Worm (Caenorhabditis elegans) whole organism, mixed stage, embryonic: Measurements from ENCODE around the gene C24H11.1.

ENCODE experiments used
- M03D4.4 ChIP-seq: sonication (generic microtip); optimal IDR thresholded peaks from 2 replicates; lab custom pipeline; 2017; ENCODE audit warnings: mild to moderate bottlenecking, missing genetic modification characterization, missing compliant biosample characterization
- bed-3 ChIP-seq: fragments of 200-800 bp; sonication (Bioruptor generic); optimal IDR thresholded peaks from 3 replicates; lab custom pipeline; 2018; ENCODE audit warnings: mild to moderate bottlenecking, missing genetic modification characterization, moderate library complexity, missing compliant biosample characterization
- blmp-1 ChIP-seq: fragments of 150-350 bp; optimal IDR thresholded peaks from 2 replicates; lab custom pipeline; 2014; ENCODE audit warnings: missing biosample characterization, missing genetic modification characterization
- ceh-83 ChIP-seq: fragments of 200-800 bp; sonication (Bioruptor generic); optimal IDR thresholded peaks from 2 replicates; lab custom pipeline; 2018; ENCODE audit warnings: mild to moderate bottlenecking, missing genetic modification characterization, missing compliant biosample characterization
- lin-13 ChIP-seq: fragments of 150-350 bp; optimal IDR thresholded peaks from 2 replicates; lab custom pipeline; 2014; ENCODE audit warnings: missing biosample characterization, missing genetic modification characterization
- lsy-2 ChIP-seq: fragments of 150-350 bp; optimal IDR thresholded peaks from 2 replicates; lab custom pipeline; 2014; ENCODE audit warnings: missing biosample characterization, missing genetic modification characterization
- nhr-2 ChIP-seq: fragments of 150-350 bp; optimal IDR thresholded peaks from 2 replicates; lab custom pipeline; 2014; ENCODE audit warnings: missing biosample characterization, missing genetic modification characterization
- sem-2 ChIP-seq: fragments of 200-800 bp; sonication (Bioruptor generic); optimal IDR thresholded peaks from 2 replicates; lab custom pipeline; 2018; ENCODE audit warnings: mild to moderate bottlenecking, missing genetic modification characterization, missing compliant biosample characterization
- sptf-1 ChIP-seq: sonication (generic microtip); optimal IDR thresholded peaks from 2 replicates; lab custom pipeline; 2017; ENCODE audit warnings: mild to moderate bottlenecking, missing genetic modification characterization, moderate library complexity, missing compliant biosample characterization

DNA sequence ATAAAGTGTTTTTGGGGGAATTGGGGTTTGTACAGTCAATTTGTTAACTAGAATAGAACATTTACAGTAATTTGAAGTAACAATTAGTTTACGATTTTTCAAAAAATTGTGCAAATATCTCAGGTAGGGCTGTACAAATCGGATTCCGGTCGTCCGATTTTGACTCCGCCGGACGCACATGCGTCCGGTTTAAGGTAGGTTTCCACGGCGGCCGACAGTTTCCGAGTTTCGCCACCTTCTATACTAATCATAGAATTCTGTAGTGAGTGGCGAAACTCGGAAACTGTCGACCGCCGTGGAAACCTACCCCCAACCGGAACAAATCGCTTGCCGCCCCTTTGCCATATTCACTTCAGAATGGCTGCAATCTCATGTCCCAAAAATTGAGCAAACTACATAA lies 2.0 kb downstream of the C24H11.1 start:
- TF ChIP-seq lsy-2 (tag; lab: Kevin White, UChicago) (no peak), sptf-1 (tag; lab: Kevin White, UChicago) (no peak), sem-2 (GFP tag; lab: Kevin White, UChicago) (no peak), ceh-83 (GFP tag; lab: Kevin White, UChicago) (no peak), nhr-2 (tag; lab: Kevin White, UChicago) (no peak), blmp-1 (no peak), bed-3 (GFP tag; lab: Kevin White, UChicago) (no peak), M03D4.4 (tag; lab: Kevin White, UChicago) (no peak), lin-13 (tag; lab: Kevin White, UChicago) (no peak)
